Fruit fly (Drosophila melanogaster) whole organism: ENCODE measurements around the gene CG3168.

Source experiments
- CG8478 ChIP-seq: fragments of >200 bp; optimal IDR thresholded peaks from 2 replicates; lab custom pipeline; 2018; ENCODE audit warnings: inconsistent platforms
- Dll ChIP-seq: fragments of >200 bp; optimal IDR thresholded peaks from 2 replicates; lab custom pipeline; 2017
- EcR ChIP-seq, 2 experiments: fragments of >200 bp; optimal IDR thresholded peaks; 2 replicates each; lab custom pipeline; 2017; ENCODE audit warnings: missing biosample characterization in 2 of 2, missing genetic modification characterization in 2 of 2, missing genetic modification reagents in 2 of 2
- pan ChIP-seq: fragments of >200 bp; optimal IDR thresholded peaks from 2 replicates; lab custom pipeline; 2017
- psq ChIP-seq: fragments of >200 bp; optimal IDR thresholded peaks from 2 replicates; lab custom pipeline; 2017
- usp ChIP-seq: fragments of >200 bp; optimal IDR thresholded peaks from 2 replicates; lab custom pipeline; 2017; ENCODE audit warnings: missing biosample characterization, missing genetic modification characterization, mixed read lengths

DNA sequence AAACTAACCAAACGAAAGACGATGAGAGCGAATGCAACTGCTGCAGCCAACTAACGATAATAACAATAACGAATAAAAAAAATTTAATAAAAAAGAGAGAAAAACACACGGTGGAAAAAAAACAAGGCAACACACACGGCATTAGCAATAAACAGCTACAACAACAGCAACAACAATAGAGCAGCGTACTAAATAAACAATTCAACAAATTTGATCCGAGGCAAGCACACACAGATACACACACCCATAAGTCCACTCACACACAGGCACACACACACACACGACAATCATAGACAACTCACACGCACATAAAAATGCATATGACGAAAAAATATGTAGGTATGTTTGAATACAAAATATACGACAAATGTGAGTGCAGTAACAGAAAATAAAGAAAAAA, 37.2 kb downstream of the CG3168 start:
- no peak for TF ChIP-seq Dll (lab: Kevin White, UChicago)
- no peak for TF ChIP-seq psq (lab: Kevin White, UChicago)
- TF ChIP-seq CG8478 (lab: Kevin White, UChicago): no peak
- TF ChIP-seq pan: no peak
- TF ChIP-seq EcR (GFP tag; optimal IDR thresholded peaks at IDR 0.05; lab: Kevin White, UChicago): no peak
- no peak for TF ChIP-seq usp (GFP tag; lab: Kevin White, UChicago)
